Worm (Caenorhabditis elegans) whole organism, L4/young adult: Measurements from ENCODE around the gene nhr-145.

ENCODE experiments used
- W03F9.2 ChIP-seq: fragments of 150-350 bp; optimal IDR thresholded peaks from 2 replicates; lab custom pipeline; 2014; ENCODE audit warnings: missing biosample characterization, missing genetic modification characterization
- dao-5 ChIP-seq: sonication (generic microtip); optimal IDR thresholded peaks from 2 replicates; lab custom pipeline; 2016; ENCODE audit warnings: missing genotype, missing genetic modification characterization, moderate library complexity, missing compliant biosample characterization
- him-1 ChIP-seq: sonication (generic microtip); optimal IDR thresholded peaks from 2 replicates; lab custom pipeline; 2016; ENCODE audit warnings: missing genotype, missing genetic modification reagents, missing genetic modification characterization, missing compliant biosample characterization

DNA sequence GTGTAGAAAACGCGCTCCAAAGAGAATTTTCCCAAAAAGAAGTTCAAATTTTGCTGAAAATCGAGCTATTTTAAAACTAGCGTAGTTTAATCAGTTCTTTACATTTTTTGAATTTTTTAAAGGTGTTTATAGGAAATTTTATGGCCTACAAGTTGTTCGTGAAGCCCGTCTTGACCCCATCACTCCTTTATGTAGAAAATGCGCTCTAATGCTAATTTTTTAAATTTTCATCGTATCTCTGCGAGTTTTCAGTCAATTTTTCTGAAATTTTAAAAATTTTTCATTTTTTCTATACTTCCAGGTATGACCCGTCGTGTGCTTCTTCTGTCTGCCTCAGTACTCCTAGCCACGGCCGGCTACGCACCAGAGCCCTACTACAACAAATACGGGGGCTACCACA lies 48.7 kb downstream of the nhr-145 start, which contains the start of gene Y39B6A.9:
- no peak for TF ChIP-seq him-1 (tag; lab: Kevin White, UChicago)
- TF ChIP-seq W03F9.2 (tag; lab: Kevin White, UChicago), result no peak
- no peak for TF ChIP-seq dao-5 (tag; lab: Kevin White, UChicago)
